Worm (Caenorhabditis elegans) whole organism, L4 larva: ENCODE data around the gene srw-31.

Experiments
- D1046.2 ChIP-seq: fragments of 200-800 bp; sonication (Bioruptor generic); IDR thresholded peaks from 2 replicates; pipeline ENCODE4 v1.3.6; 2022; ENCODE audit warnings: missing genetic modification characterization, missing compliant biosample characterization
- F10B5.3 ChIP-seq: sonication (generic microtip); optimal IDR thresholded peaks from 2 replicates; lab custom pipeline; 2016; ENCODE audit warnings: mild to moderate bottlenecking, missing genetic modification characterization, missing compliant biosample characterization
- F26F4.8 ChIP-seq: fragments of 200-800 bp; sonication (Bioruptor generic); conservative IDR thresholded peaks from 2 replicates; pipeline ENCODE4 v1.3.6; 2022; ENCODE audit warnings: missing genetic modification characterization, missing compliant biosample characterization
- F37D6.2 ChIP-seq: sonication (generic microtip); optimal IDR thresholded peaks from 2 replicates; lab custom pipeline; 2016; ENCODE audit warnings: mild to moderate bottlenecking, missing genetic modification characterization, missing compliant biosample characterization
- F44E2.7 ChIP-seq: fragments of 200-800 bp; sonication (Bioruptor generic); IDR thresholded peaks from 2 replicates; pipeline ENCODE4 v2.1.2; 2022; ENCODE audit warnings: missing genetic modification characterization, missing compliant biosample characterization
- R02D3.7 ChIP-seq: fragments of 150-350 bp; sonication (generic microtip); optimal IDR thresholded peaks from 3 replicates; lab custom pipeline; 2014; ENCODE audit warnings: missing biosample characterization, missing genetic modification characterization
- Y105C5A.15 ChIP-seq: fragments of 200-800 bp; sonication (Bioruptor generic); IDR thresholded peaks from 2 replicates; pipeline ENCODE4 v1.3.6; 2022; ENCODE audit warnings: missing genetic modification characterization, missing compliant biosample characterization
- Y48G9A.11 ChIP-seq: fragments of 200-800 bp; sonication (Bioruptor generic); IDR thresholded peaks from 2 replicates; pipeline ENCODE4 v1.3.6; 2022; ENCODE audit warnings: missing genetic modification reagents, missing genetic modification characterization, missing compliant biosample characterization
- ZK337.2 ChIP-seq: fragments of 200-800 bp; sonication (Bioruptor generic); IDR thresholded peaks from 2 replicates; pipeline ENCODE4 v1.3.6; 2022; ENCODE audit warnings: missing genetic modification reagents, missing genetic modification characterization, missing compliant biosample characterization
- ZK546.5 ChIP-seq, 2 experiments: sonication (generic microtip); optimal IDR thresholded peaks; 2 replicates each; lab custom pipeline; 2017; ENCODE audit warnings: missing biosample characterization in 2 of 2, missing genetic modification characterization in 2 of 2
- aly-2 ChIP-seq: sonication (generic microtip); optimal IDR thresholded peaks from 2 replicates; lab custom pipeline; 2018; ENCODE audit warnings: missing biosample characterization, missing genetic modification characterization
- attf-4 ChIP-seq: sonication (generic microtip); optimal IDR thresholded peaks from 3 replicates; lab custom pipeline; 2017; ENCODE audit warnings: missing biosample characterization, missing genetic modification characterization
- ceh-20 ChIP-seq: fragments of 200-800 bp; sonication (Bioruptor generic); IDR thresholded peaks from 2 replicates; pipeline ENCODE4 v1.3.6; 2022; ENCODE audit warnings: missing genetic modification reagents, missing genetic modification characterization, missing compliant biosample characterization
- ceh-32 ChIP-seq: sonication (generic microtip); optimal IDR thresholded peaks from 2 replicates; lab custom pipeline; 2016; ENCODE audit warnings: mild to moderate bottlenecking, missing genetic modification characterization, missing compliant biosample characterization; ENCODE audit not compliant: poor library complexity
- ceh-44 ChIP-seq: fragments of 200-800 bp; sonication (Bioruptor generic); IDR thresholded peaks from 2 replicates; pipeline ENCODE4 v1.3.6; 2022; ENCODE audit warnings: missing genetic modification reagents, missing genetic modification characterization, missing compliant biosample characterization
- ceh-62 ChIP-seq: sonication (generic microtip); optimal IDR thresholded peaks from 2 replicates; lab custom pipeline; 2017; ENCODE audit warnings: missing biosample characterization, missing genetic modification characterization
- ces-1 ChIP-seq: fragments of 150-350 bp; sonication (generic microtip); optimal IDR thresholded peaks from 4 replicates; lab custom pipeline; 2014; ENCODE audit warnings: missing biosample characterization, missing genetic modification reagents, missing genetic modification characterization
- cey-2 ChIP-seq: sonication (generic microtip); optimal IDR thresholded peaks from 3 replicates; lab custom pipeline; 2017; ENCODE audit warnings: missing genetic modification characterization, mild to moderate bottlenecking, missing compliant biosample characterization, antibody characterized with exemption, borderline replicate concordance; ENCODE audit not compliant: insufficient read depth
- daf-12 ChIP-seq: fragments of 150-350 bp; optimal IDR thresholded peaks from 2 replicates; lab custom pipeline; 2014; ENCODE audit warnings: missing biosample characterization, missing genetic modification reagents, missing genetic modification characterization
- daf-19 ChIP-seq: fragments of 200-800 bp; sonication (Bioruptor generic); conservative IDR thresholded peaks from 2 replicates; pipeline ENCODE4 v1.3.6; 2022; ENCODE audit warnings: missing genetic modification characterization, missing compliant biosample characterization
- daf-8 ChIP-seq: fragments of 200-800 bp; sonication (Bioruptor generic); IDR thresholded peaks from 2 replicates; pipeline ENCODE4 v1.3.6; 2022; ENCODE audit warnings: missing genetic modification characterization, missing compliant biosample characterization
- dmd-9 ChIP-seq: fragments of 200-800 bp; sonication (Bioruptor generic); IDR thresholded peaks from 2 replicates; pipeline ENCODE4 v1.3.6; 2022; ENCODE audit warnings: missing genetic modification reagents, missing genetic modification characterization, missing compliant biosample characterization
- dve-1 ChIP-seq: sonication (generic microtip); optimal IDR thresholded peaks from 2 replicates; lab custom pipeline; 2017; ENCODE audit warnings: antibody characterized with exemption, mild to moderate bottlenecking, missing genetic modification characterization, missing compliant biosample characterization; ENCODE audit not compliant: insufficient read depth
- egl-27 ChIP-seq: sonication (generic microtip); optimal IDR thresholded peaks from 3 replicates; lab custom pipeline; 2017; ENCODE audit warnings: missing biosample characterization, missing genetic modification reagents, missing genetic modification characterization
- hif-1 ChIP-seq, 2 experiments: sonication (generic microtip); optimal IDR thresholded peaks; 2 replicates each; lab custom pipeline; 2016 to 2017; ENCODE audit warnings: missing compliant biosample characterization in 2 of 2, missing genetic modification characterization in 2 of 2, missing genetic modification reagents in 2 of 2, missing genotype in 2 of 2, mild to moderate bottlenecking in 1 of 2
- hmg-1.1 ChIP-seq: fragments of 200-800 bp; sonication (Bioruptor generic); IDR thresholded peaks from 2 replicates; pipeline ENCODE4 v1.3.6; 2022; ENCODE audit warnings: missing genetic modification reagents, missing genetic modification characterization, missing compliant biosample characterization
- lin-1 ChIP-seq: fragments of 200-800 bp; sonication (Bioruptor generic); IDR thresholded peaks from 2 replicates; pipeline ENCODE4 v1.3.6; 2022; ENCODE audit warnings: missing genetic modification reagents, missing genetic modification characterization, missing compliant biosample characterization
- lin-13 ChIP-seq: fragments of 150-350 bp; optimal IDR thresholded peaks from 2 replicates; lab custom pipeline; 2014; ENCODE audit warnings: missing biosample characterization, missing genetic modification reagents, missing genetic modification characterization
- lin-15B ChIP-seq: fragments of 150-350 bp; sonication (generic microtip); optimal IDR thresholded peaks from 3 replicates; lab custom pipeline; 2014; ENCODE audit warnings: missing biosample characterization, missing genetic modification characterization
- lin-29 ChIP-seq: fragments of 200-800 bp; sonication (Bioruptor generic); IDR thresholded peaks from 2 replicates; pipeline ENCODE4 v1.3.6; 2022; ENCODE audit warnings: missing genetic modification reagents, missing genetic modification characterization, missing compliant biosample characterization
- mdt-29 ChIP-seq: fragments of 200-800 bp; sonication (Bioruptor generic); IDR thresholded peaks from 2 replicates; pipeline ENCODE4 v1.3.6; 2022; ENCODE audit warnings: missing genetic modification reagents, missing genetic modification characterization, missing compliant biosample characterization
- nhr-102 ChIP-seq: sonication (generic microtip); optimal IDR thresholded peaks from 2 replicates; lab custom pipeline; 2016; ENCODE audit warnings: mild to moderate bottlenecking, missing genetic modification characterization, moderate library complexity, missing compliant biosample characterization
- nhr-11 ChIP-seq: fragments of 150-350 bp; optimal IDR thresholded peaks from 2 replicates; lab custom pipeline; 2014; ENCODE audit warnings: missing biosample characterization, missing genetic modification characterization
- nhr-111 ChIP-seq: fragments of 200-800 bp; sonication (Bioruptor generic); optimal IDR thresholded peaks from 2 replicates; lab custom pipeline; 2018; ENCODE audit warnings: mild to moderate bottlenecking, missing genetic modification characterization, missing compliant biosample characterization
- nhr-237 ChIP-seq: sonication (generic microtip); optimal IDR thresholded peaks from 2 replicates; lab custom pipeline; 2017; ENCODE audit warnings: missing biosample characterization, missing genetic modification characterization
- nhr-42 ChIP-seq: fragments of 200-800 bp; sonication (Bioruptor generic); IDR thresholded peaks from 2 replicates; pipeline ENCODE4 v1.3.6; 2022; ENCODE audit warnings: missing genetic modification characterization, missing compliant biosample characterization
- nhr-48 ChIP-seq: sonication (generic microtip); optimal IDR thresholded peaks from 2 replicates; lab custom pipeline; 2016; ENCODE audit warnings: mild to moderate bottlenecking, missing genetic modification characterization, missing compliant biosample characterization
- nhr-6 ChIP-seq: fragments of 150-350 bp; optimal IDR thresholded peaks from 2 replicates; lab custom pipeline; 2014; ENCODE audit warnings: missing biosample characterization, missing genetic modification characterization
- nhr-76 ChIP-seq: fragments of 150-350 bp; optimal IDR thresholded peaks from 2 replicates; lab custom pipeline; 2014; ENCODE audit warnings: missing biosample characterization, missing genetic modification characterization
- nhr-77 ChIP-seq: fragments of 150-350 bp; optimal IDR thresholded peaks from 2 replicates; lab custom pipeline; 2014; ENCODE audit warnings: missing biosample characterization, missing genetic modification characterization
- php-3 ChIP-seq: fragments of 200-800 bp; sonication (Bioruptor generic); IDR thresholded peaks from 2 replicates; pipeline ENCODE4 v1.3.6; 2022; ENCODE audit warnings: missing genetic modification reagents, missing genetic modification characterization, missing compliant biosample characterization
- pqm-1 ChIP-seq: sonication (generic microtip); optimal IDR thresholded peaks from 2 replicates; lab custom pipeline; 2017; ENCODE audit warnings: missing biosample characterization, missing genetic modification characterization
- spr-3 ChIP-seq: fragments of 200-800 bp; sonication (Bioruptor generic); optimal IDR thresholded peaks from 2 replicates; lab custom pipeline; 2018; ENCODE audit warnings: mild to moderate bottlenecking, missing genetic modification characterization, missing compliant biosample characterization
- tag-97 ChIP-seq: fragments of 200-800 bp; sonication (Bioruptor generic); IDR thresholded peaks from 2 replicates; pipeline ENCODE4 v1.3.6; 2022; ENCODE audit warnings: missing genetic modification characterization, missing compliant biosample characterization
- unc-130 ChIP-seq: sonication (generic microtip); optimal IDR thresholded peaks from 2 replicates; lab custom pipeline; 2016; ENCODE audit warnings: missing genetic modification reagents, missing genetic modification characterization, missing compliant biosample characterization
- zag-1 ChIP-seq: fragments of 150-350 bp; optimal IDR thresholded peaks from 2 replicates; lab custom pipeline; 2014; ENCODE audit warnings: missing biosample characterization, missing genetic modification characterization
- zfp-3 ChIP-seq: fragments of 200-800 bp; sonication (Bioruptor generic); conservative IDR thresholded peaks from 2 replicates; pipeline ENCODE4 v1.3.6; 2022; ENCODE audit warnings: missing genetic modification reagents, missing genetic modification characterization, missing compliant biosample characterization
- zip-11 ChIP-seq: fragments of 200-800 bp; sonication (Bioruptor generic); IDR thresholded peaks from 2 replicates; pipeline ENCODE4 v1.3.6; 2022; ENCODE audit warnings: missing genetic modification characterization, missing compliant biosample characterization

srw-31 gene

DNA sequence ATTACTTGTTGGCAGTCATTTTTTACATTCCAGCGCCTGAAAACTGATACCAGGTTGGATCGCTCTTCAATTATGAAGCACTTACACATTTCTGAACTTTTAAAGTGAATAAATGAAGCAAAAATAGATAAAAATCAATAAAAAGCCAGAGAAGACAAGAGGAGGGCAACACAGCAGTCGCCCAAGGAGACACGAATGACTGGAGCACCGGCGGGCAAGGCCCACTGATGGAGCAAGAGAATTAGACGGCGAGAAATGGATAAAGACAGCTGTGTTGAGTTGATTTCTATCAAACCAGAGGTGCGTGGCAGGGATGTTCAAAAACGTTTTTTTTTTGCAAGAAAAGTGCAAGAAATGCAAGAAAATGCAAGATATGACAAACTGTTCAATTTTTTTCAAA lies 32.9 kb downstream of the srw-31 start:
- TF ChIP-seq F44E2.7 (no peak), hmg-1.1 (GFP tag; lab: Robert Waterston, UW) (no peak), nhr-76 (tag; lab: Kevin White, UChicago) (no peak), ceh-62 (tag; lab: Kevin White, UChicago) (no peak), ZK337.2 (GFP tag; lab: Robert Waterston, UW) (no peak), mdt-29 (GFP tag; lab: Robert Waterston, UW) (no peak), lin-13 (GFP tag; lab: Kevin White, UChicago) (no peak), lin-15B (tag; lab: Kevin White, UChicago) (no peak), Y105C5A.15 (GFP tag; lab: Robert Waterston, UW) (no peak), ZK546.5 (tag; optimal IDR thresholded peaks at IDR 0.05; lab: Kevin White, UChicago) (no peak)

DNA sequence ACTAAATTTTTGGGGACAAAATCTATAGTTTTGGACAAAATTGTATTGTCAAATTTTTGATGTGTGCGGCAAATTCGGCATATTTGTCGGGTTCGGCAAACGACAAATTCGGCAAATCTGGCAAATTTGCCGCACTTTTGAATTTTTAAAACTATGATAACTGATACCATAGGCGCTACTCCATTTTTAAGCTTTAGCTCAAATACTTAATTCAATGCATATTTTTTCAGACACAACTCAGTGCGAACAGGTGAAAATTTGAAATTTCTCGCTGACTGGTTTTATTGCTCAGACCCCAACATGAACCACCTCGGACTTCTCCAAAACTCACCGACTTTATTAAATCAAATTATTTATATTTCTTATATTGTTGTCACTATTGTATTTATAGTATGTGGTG lies 33.9 kb downstream of the srw-31 start, which contains the start of gene srz-25:
Gene srz-25, plus strand, starts transcription at position 301 of the 400 bp plus-strand sequence.
- TF ChIP-seq nhr-111 (GFP tag; lab: Kevin White, UChicago) (no peak), dmd-9 (GFP tag; lab: Robert Waterston, UW) (no peak), ZK546.5 (tag; optimal IDR thresholded peaks at IDR 0.05; lab: Kevin White, UChicago) (no peak), nhr-11 (no peak), ceh-20 (GFP tag; lab: Robert Waterston, UW) (no peak), D1046.2 (GFP tag; lab: Robert Waterston, UW) (no peak), zfp-3 (no peak), nhr-77 (tag; lab: Kevin White, UChicago) (no peak), ceh-44 (GFP tag; lab: Robert Waterston, UW) (no peak)
- TF ChIP-seq, all 104 proteins: peak for 0

DNA sequence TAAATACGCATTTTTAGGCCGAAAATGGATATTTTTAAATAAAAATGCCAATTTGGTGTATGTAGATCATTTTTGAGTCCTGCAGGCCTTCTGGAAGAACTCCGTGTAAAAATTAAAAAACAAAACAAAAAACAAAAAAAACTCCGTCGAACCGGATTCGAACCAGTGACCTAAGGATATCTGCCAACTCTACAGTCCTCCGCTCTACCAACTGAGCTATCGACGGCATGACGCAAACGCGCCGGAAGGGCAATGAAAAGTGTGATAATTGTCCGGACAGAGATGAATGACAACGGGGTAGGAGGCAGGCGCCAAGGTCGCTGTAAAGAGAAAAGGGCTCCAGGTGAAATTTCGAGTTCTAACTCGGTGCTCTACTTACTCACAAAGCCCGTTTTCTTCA lies 35.9 kb downstream of the srw-31 start:
- TF ChIP-seq nhr-6 (tag; lab: Kevin White, UChicago) = no peak
- TF ChIP-seq R02D3.7 = no peak
- TF ChIP-seq F10B5.3 (tag; lab: Kevin White, UChicago) = no peak
- no peak for TF ChIP-seq cey-2 (tag; lab: Kevin White, UChicago)
- TF ChIP-seq egl-27 = no peak
- no peak for TF ChIP-seq ZK546.5 (tag; optimal IDR thresholded peaks at IDR 0.05; lab: Kevin White, UChicago)
- TF ChIP-seq attf-4 (tag; lab: Kevin White, UChicago) = no peak
- TF ChIP-seq ceh-32 = no peak
- TF ChIP-seq hif-1 (tag; optimal IDR thresholded peaks at IDR 0.05; lab: Kevin White, UChicago) = no peak
- no peak for TF ChIP-seq nhr-48 (tag; lab: Kevin White, UChicago)
- TF ChIP-seq zag-1 (tag; lab: Kevin White, UChicago) = no peak
- no peak for TF ChIP-seq daf-8
- no peak for TF ChIP-seq mdt-29 (GFP tag; lab: Robert Waterston, UW)
- no peak for TF ChIP-seq aly-2
- TF ChIP-seq lin-1 (GFP tag; lab: Robert Waterston, UW) = no peak
- no peak for TF ChIP-seq dve-1
- no peak for TF ChIP-seq nhr-42 (GFP tag; lab: Robert Waterston, UW)
- no peak for TF ChIP-seq unc-130 (GFP tag; lab: Kevin White, UChicago)
- TF ChIP-seq lin-29 = no peak
- no peak for TF ChIP-seq Y48G9A.11
- TF ChIP-seq daf-12 (tag; lab: Kevin White, UChicago) = no peak
- TF ChIP-seq nhr-77 (tag; lab: Kevin White, UChicago) = no peak
- no peak for TF ChIP-seq daf-19 (GFP tag; lab: Robert Waterston, UW)
- TF ChIP-seq lin-13 (GFP tag; lab: Kevin White, UChicago) = no peak
- TF ChIP-seq tag-97 (GFP tag; lab: Robert Waterston, UW) = no peak
- no peak for TF ChIP-seq nhr-102 (tag; lab: Kevin White, UChicago)
- TF ChIP-seq lin-15B (tag; lab: Kevin White, UChicago) = no peak
- no peak for TF ChIP-seq ces-1 (GFP tag; lab: Kevin White, UChicago)
- 0 out of 2 replicates have a peak, but pooled peaks have one; percentile 39 for TF ChIP-seq zfp-3
- TF ChIP-seq F26F4.8 (GFP tag; lab: Robert Waterston, UW) = 0 out of 2 replicates have a peak, but pooled peaks have one; percentile 24
- no peak for TF ChIP-seq zip-11 (GFP tag; lab: Robert Waterston, UW)
- TF ChIP-seq F37D6.2 = no peak
- no peak for TF ChIP-seq php-3 (GFP tag; lab: Robert Waterston, UW)
- no peak for TF ChIP-seq nhr-237
- no peak for TF ChIP-seq pqm-1
- TF ChIP-seq spr-3 = no peak
